Worm (Caenorhabditis elegans) whole organism, L1 larva: ENCODE measurements around the gene sorb-1.

Source experiments
- C04F5.9 ChIP-seq: sonication (generic microtip); optimal IDR thresholded peaks from 2 replicates; lab custom pipeline; 2016; ENCODE audit warnings: missing genetic modification characterization, missing compliant biosample characterization
- dpl-1 ChIP-seq, 3 experiments: fragments of 150-350 bp in 2 of 3; sonication (generic microtip) in 1 of 3; optimal IDR thresholded peaks; 2 replicates each; lab custom pipeline; 2014 to 2017; ENCODE audit warnings: missing biosample characterization in 3 of 3, missing genetic modification characterization in 3 of 3, missing genetic modification reagents in 3 of 3
- nhr-76 ChIP-seq: sonication (generic microtip); optimal IDR thresholded peaks from 2 replicates; lab custom pipeline; 2017; ENCODE audit warnings: missing biosample characterization, missing genetic modification characterization

- TF ChIP-seq nhr-76 (no peak), C04F5.9 (tag; lab: Kevin White, UChicago) (no peak), dpl-1 (GFP tag; optimal IDR thresholded peaks at IDR 0.05; lab: Kevin White, UChicago) (no peak)
Measured at ce11 chrIV:13795249-13795909, 45.2 kb downstream of the sorb-1 start.
